Fruit fly (Drosophila melanogaster): ENCODE data around the gene Nplp4.

dm6 chr2L:1981726-1982367, 26.4 kb upstream of the Nplp4 start, which contains the start of gene CG7289:
- TF ChIP-seq CG6854 (GFP tag; optimal IDR thresholded peaks at IDR 0.05) (no peak), Ets21C (GFP tag; optimal IDR thresholded peaks at IDR 0.05) (no peak), Lpt (GFP tag; optimal IDR thresholded peaks at IDR 0.05) (no peak), CG10669 (GFP tag; optimal IDR thresholded peaks at IDR 0.05) (no peak), eg (GFP tag; IDR thresholded peaks at IDR 0.05) (no peak), acj6 (GFP tag; optimal IDR thresholded peaks at IDR 0.05) (no peak), Eip75B (GFP tag; optimal IDR thresholded peaks at IDR 0.05) (no peak), CG15336 (GFP tag; IDR thresholded peaks at IDR 0.05) (no peak)
